Fruit fly (Drosophila melanogaster): Measurements from ENCODE around the gene Sry-beta.

Gene Sry-beta

DNA sequence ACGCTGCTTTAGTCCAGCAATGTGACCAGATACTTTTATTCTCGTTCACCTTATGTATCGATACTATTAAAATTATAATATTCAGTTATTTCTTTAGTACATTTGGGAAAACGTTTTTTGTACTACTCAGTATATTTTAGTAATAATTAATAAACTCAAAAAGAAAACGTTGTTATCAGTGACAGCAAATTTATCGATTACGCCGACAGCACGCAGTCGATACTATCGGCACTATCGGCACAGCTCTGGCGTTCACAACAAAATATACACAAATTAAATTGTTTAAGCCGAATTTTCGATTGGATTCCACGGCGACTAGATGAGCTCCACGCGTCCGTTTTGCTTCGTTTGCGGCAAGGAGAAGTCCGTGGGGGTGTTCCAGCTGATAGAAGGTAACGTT lies at the start of gene Sry-beta, which contains the start of the genes janA and Sry-alpha (continued):
- TF ChIP-seq CG8765 (GFP tag; IDR thresholded peaks at IDR 0.05) (no peak), Dip3 (GFP tag; optimal IDR thresholded peaks at IDR 0.05) (no peak), unpg (GFP tag; optimal IDR thresholded peaks at IDR 0.05) (no peak), CG6791 (GFP tag; IDR thresholded peaks at IDR 0.05; ENCODE audit: partially characterized antibody) (peak; percentile 99), Myb (GFP tag; optimal IDR thresholded peaks at IDR 0.05) (peak; percentile 29), CG15479 (GFP tag; optimal IDR thresholded peaks at IDR 0.05) (no peak), en (GFP tag; optimal IDR thresholded peaks at IDR 0.05) (no peak), CG6654 (GFP tag; optimal IDR thresholded peaks at IDR 0.05) (no peak), Nf-YB (GFP tag; optimal IDR thresholded peaks at IDR 0.05) (no peak), CG11723 (GFP tag; optimal IDR thresholded peaks at IDR 0.05) (no peak), gce (GFP tag; IDR thresholded peaks at IDR 0.05) (no peak), CG1603 (tag; optimal IDR thresholded peaks at IDR 0.05) (no peak), slou (GFP tag; optimal IDR thresholded peaks at IDR 0.05) (no peak), rib (GFP tag; IDR thresholded peaks at IDR 0.05) (no peak), Gug (GFP tag; IDR thresholded peaks at IDR 0.05) (peak; percentile 51; the same call in 1 of the 4 replicates), nerfin-2 (GFP tag; IDR thresholded peaks at IDR 0.05; ENCODE audit: partially characterized antibody) (peak; percentile 99), CG8359 (GFP tag; optimal IDR thresholded peaks at IDR 0.05; ENCODE audit: borderline replicate concordance) (no peak)

DNA sequence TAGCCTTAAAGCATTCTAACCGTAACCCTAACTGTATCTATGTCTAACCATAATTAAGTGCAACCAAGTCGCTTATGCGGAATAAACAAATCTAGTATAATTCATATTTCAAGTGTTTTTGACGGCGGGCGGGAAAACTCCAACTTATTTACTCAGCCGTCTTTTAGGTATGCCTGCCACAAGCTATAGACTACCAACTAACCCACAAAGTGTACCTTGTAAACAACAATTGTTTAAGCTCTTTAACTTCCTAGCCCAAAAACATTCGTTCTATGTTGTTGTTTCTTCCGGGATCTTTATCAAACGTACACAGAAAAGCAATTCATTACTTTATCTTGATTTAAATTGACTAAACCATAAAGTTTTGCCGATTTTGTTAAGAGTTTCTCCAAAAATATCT lies 48.8 kb upstream of the Sry-beta start:
- TF ChIP-seq CG34376 (GFP tag; optimal IDR thresholded peaks at IDR 0.05) (peak; percentile 17), sens (GFP tag) (peak; percentile 63), Trl (optimal IDR thresholded peaks at IDR 0.05) (no peak), Trl (GFP tag; optimal IDR thresholded peaks at IDR 0.05) (no peak), Scr (GFP tag; IDR thresholded peaks at IDR 0.05; ENCODE audit: partially characterized antibody) (no peak), Dll (GFP tag; IDR thresholded peaks at IDR 0.05; ENCODE audit: partially characterized antibody) (no peak), CG13296 (GFP tag; optimal IDR thresholded peaks at IDR 0.05) (peak; percentile 8), CG4854 (GFP tag; optimal IDR thresholded peaks at IDR 0.05) (no peak), NfI (GFP tag; optimal IDR thresholded peaks at IDR 0.05) (no peak), Spps (tag; optimal IDR thresholded peaks at IDR 0.05) (no peak), BtbVII (GFP tag; optimal IDR thresholded peaks at IDR 0.05) (peak; percentile 0), crc (GFP tag; optimal IDR thresholded peaks at IDR 0.05) (no peak), Elba2 (GFP tag; optimal IDR thresholded peaks at IDR 0.05) (no peak), CG7963 (GFP tag; IDR thresholded peaks at IDR 0.05; ENCODE audit: partially characterized antibody) (no peak), stwl (tag; optimal IDR thresholded peaks at IDR 0.05) (no peak), Dbx (GFP tag; IDR thresholded peaks at IDR 0.05) (no peak), fd96Cb (tag; optimal IDR thresholded peaks at IDR 0.05) (no peak), Eip74EF (GFP tag; optimal IDR thresholded peaks at IDR 0.05) (peak in 1 of 2 experiments; percentile 7), nau (GFP tag; optimal IDR thresholded peaks at IDR 0.05) (no peak), Doc2 (GFP tag; IDR thresholded peaks at IDR 0.05) (no peak), CG8388 (GFP tag; optimal IDR thresholded peaks at IDR 0.05) (no peak), Med (GFP tag) (no peak), CG6813 (GFP tag; optimal IDR thresholded peaks at IDR 0.05) (peak; percentile 33), cad (GFP tag; optimal IDR thresholded peaks at IDR 0.05) (no peak), sqz (GFP tag; optimal IDR thresholded peaks at IDR 0.05) (no peak), caup (GFP tag; optimal IDR thresholded peaks at IDR 0.05; ENCODE audit: severe bottlenecking) (peak; percentile 38), CG4730 (GFP tag; IDR thresholded peaks at IDR 0.05) (no peak), yki (optimal IDR thresholded peaks at IDR 0.05) (no peak), so (GFP tag; IDR thresholded peaks at IDR 0.05) (no peak), Rx (GFP tag; IDR thresholded peaks at IDR 0.05) (no peak), CG10543 (GFP tag; optimal IDR thresholded peaks at IDR 0.05) (peak; percentile 4), CG8359 (GFP tag; optimal IDR thresholded peaks at IDR 0.05; ENCODE audit: borderline replicate concordance) (no peak), Poxn (GFP tag; IDR thresholded peaks at IDR 0.05) (no peak), mirr (GFP tag; optimal IDR thresholded peaks at IDR 0.05) (peak; percentile 17), CG10565 (GFP tag; optimal IDR thresholded peaks at IDR 0.05) (no peak)

All from whole organism, embryonic.